Fruit fly (Drosophila melanogaster): ENCODE data around the gene mad2.

- TF ChIP-seq pan (optimal IDR thresholded peaks at IDR 0.05) (peak; percentile 18), psq (optimal IDR thresholded peaks at IDR 0.05) (no peak), EcR (GFP tag; optimal IDR thresholded peaks at IDR 0.05) (no peak)
These were observed 4.2 kb downstream of the mad2 start for dm6 chr3L:5808540-5809200.
